Fruit fly (Drosophila melanogaster) whole organism, prepupa: ENCODE results near the gene CG5715.

ENCODE experiments used
- CG15336 ChIP-seq: fragments of 200-800 bp; sonication (Bioruptor generic); IDR thresholded peaks from 2 replicates; pipeline ENCODE4 v1.3.6; 2022; ENCODE audit warnings: missing biosample characterization, missing genetic modification characterization
- CG1621 ChIP-seq: fragments of 200-800 bp; sonication (Bioruptor generic); optimal IDR thresholded peaks from 3 replicates; lab custom pipeline; 2018; ENCODE audit warnings: missing biosample characterization, mild to moderate bottlenecking, missing genetic modification characterization
- CG3032 ChIP-seq: fragments of 200-800 bp; optimal IDR thresholded peaks from 2 replicates; lab custom pipeline; 2019; ENCODE audit warnings: missing biosample characterization, mild to moderate bottlenecking, missing genetic modification characterization, moderate library complexity
- CG31627 ChIP-seq: fragments of 200-800 bp; sonication (Bioruptor generic); optimal IDR thresholded peaks from 3 replicates; lab custom pipeline; 2016; ENCODE audit warnings: missing biosample characterization, missing genetic modification characterization
- CG6163 ChIP-seq: fragments of 200-800 bp; sonication (Bioruptor generic); IDR thresholded peaks from 3 replicates; pipeline ENCODE4 v1.3.6; 2022; ENCODE audit warnings: missing biosample characterization, missing genetic modification characterization
- CG6276 ChIP-seq: fragments of 200-800 bp; sonication (Bioruptor generic); optimal IDR thresholded peaks from 2 replicates; lab custom pipeline; 2017; ENCODE audit warnings: missing biosample characterization, mild to moderate bottlenecking, missing genetic modification characterization
- CG6808 ChIP-seq: fragments of 200-800 bp; sonication (Bioruptor generic); optimal IDR thresholded peaks from 3 replicates; lab custom pipeline; 2017; ENCODE audit warnings: missing biosample characterization, missing genetic modification characterization, mild to moderate bottlenecking, moderate library complexity, missing genetic modification reagents
- CG6854 ChIP-seq: fragments of 200-800 bp; sonication (Bioruptor generic); optimal IDR thresholded peaks from 2 replicates; lab custom pipeline; 2017; ENCODE audit warnings: missing biosample characterization, mild to moderate bottlenecking, missing genetic modification characterization
- CG8632 ChIP-seq: fragments of 200-800 bp; sonication (Bioruptor generic); optimal IDR thresholded peaks from 3 replicates; lab custom pipeline; 2016; ENCODE audit warnings: missing biosample characterization, missing genetic modification characterization
- CG9139 ChIP-seq: fragments of 200-800 bp; sonication (Bioruptor generic); optimal IDR thresholded peaks from 3 replicates; lab custom pipeline; 2017; ENCODE audit warnings: missing biosample characterization, mild to moderate bottlenecking, missing genetic modification characterization
- Eip78C ChIP-seq: fragments of 200-800 bp; sonication (Bioruptor generic); peaks from one replicate; lab custom pipeline; 2016; ENCODE audit warnings: missing biosample characterization, missing genetic modification characterization
- Hr39 ChIP-seq: fragments of 200-800 bp; sonication (Bioruptor generic); optimal IDR thresholded peaks from 2 replicates; lab custom pipeline; 2016; ENCODE audit warnings: missing biosample characterization, missing genetic modification characterization
- Hr4 ChIP-seq: fragments of 200-800 bp; sonication (Bioruptor generic); optimal IDR thresholded peaks from 3 replicates; lab custom pipeline; 2016; ENCODE audit warnings: missing biosample characterization, missing genetic modification characterization
- Lpt ChIP-seq: fragments of 200-800 bp; sonication (Bioruptor generic); optimal IDR thresholded peaks from 3 replicates; lab custom pipeline; 2016; ENCODE audit warnings: missing biosample characterization, missing genetic modification characterization
- Met ChIP-seq: fragments of 200-800 bp; sonication (Bioruptor generic); optimal IDR thresholded peaks from 3 replicates; lab custom pipeline; 2016; ENCODE audit warnings: missing biosample characterization, missing genetic modification characterization
- Sox102F ChIP-seq: fragments of 200-800 bp; sonication (Bioruptor generic); optimal IDR thresholded peaks from 2 replicates; lab custom pipeline; 2016; ENCODE audit warnings: missing biosample characterization, mild to moderate bottlenecking, missing genetic modification characterization
- Sox15 ChIP-seq: fragments of 200-800 bp; sonication (Bioruptor generic); optimal IDR thresholded peaks from 3 replicates; lab custom pipeline; 2016; ENCODE audit warnings: missing biosample characterization, missing genetic modification characterization
- achi ChIP-seq: fragments of 200-800 bp; sonication (Bioruptor generic); optimal IDR thresholded peaks from 3 replicates; lab custom pipeline; 2016; ENCODE audit warnings: missing biosample characterization, missing genetic modification characterization
- eg ChIP-seq: fragments of 200-800 bp; sonication (Bioruptor generic); IDR thresholded peaks from 3 replicates; pipeline ENCODE4 v1.3.6; 2022; ENCODE audit warnings: missing biosample characterization, missing genetic modification characterization
- fkh ChIP-seq: fragments of 200-800 bp; sonication (Bioruptor generic); optimal IDR thresholded peaks from 3 replicates; lab custom pipeline; 2017; ENCODE audit warnings: missing biosample characterization, mild to moderate bottlenecking, missing genetic modification characterization, moderate library complexity
- lz ChIP-seq: fragments of 200-800 bp; sonication (Bioruptor generic); optimal IDR thresholded peaks from 3 replicates; lab custom pipeline; 2016; ENCODE audit warnings: missing biosample characterization, missing genetic modification characterization
- net ChIP-seq: fragments of 200-800 bp; sonication (Bioruptor generic); optimal IDR thresholded peaks from 3 replicates; lab custom pipeline; 2016; ENCODE audit warnings: missing biosample characterization, missing genetic modification characterization
- svp ChIP-seq: fragments of 200-800 bp; sonication (Bioruptor generic); peaks from one replicate; lab custom pipeline; 2016; ENCODE audit warnings: missing biosample characterization, missing genetic modification characterization
- topi ChIP-seq: fragments of 200-800 bp; sonication (Bioruptor generic); optimal IDR thresholded peaks from 3 replicates; lab custom pipeline; 2016; ENCODE audit warnings: missing biosample characterization, missing genetic modification characterization
- vri ChIP-seq: fragments of 200-800 bp; sonication (Bioruptor generic); optimal IDR thresholded peaks from 3 replicates; lab custom pipeline; 2016; ENCODE audit warnings: missing biosample characterization, mild to moderate bottlenecking, missing genetic modification characterization

Gene CG5715

DNA sequence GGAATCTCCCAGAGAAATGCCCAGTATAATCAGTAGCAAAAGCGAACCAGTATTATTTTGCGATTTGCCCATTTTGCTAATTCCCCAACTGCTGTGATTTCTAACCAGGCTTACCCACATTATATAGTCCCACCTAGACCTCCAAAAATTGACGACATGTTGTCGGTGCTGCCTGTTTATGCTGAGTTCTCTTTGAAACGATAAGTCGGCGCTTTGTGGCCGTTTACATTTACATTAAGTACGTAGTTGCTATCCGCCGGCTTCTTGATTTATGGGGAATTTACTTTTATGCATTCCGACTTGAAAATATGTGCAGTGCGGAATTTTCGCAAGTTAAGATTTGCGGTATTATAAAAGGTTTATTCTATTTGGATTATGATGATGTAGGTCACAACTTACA, at the start of gene CG5715:
TSS of gene CG5715 (minus strand) at position 101 of the 400 bp plus-strand sequence.
- TF ChIP-seq CG8632 (GFP tag; lab: Kevin White, UChicago) (no peak), eg (GFP tag; lab: Robert Waterston, UW) (no peak)
- TF ChIP-seq, all 60 proteins: peak for 0

dm6 chr3R:24341251-24341650, 47.1 kb upstream of the CG5715 start, which contains the start of gene Ms:
Gene Ms (plus strand): TSS chr3R:24341551.
- TF ChIP-seq CG15336 (GFP tag; lab: Robert Waterston, UW) (no peak), Eip78C (GFP tag; lab: Kevin White, UChicago) (no peak), Lpt (GFP tag; lab: Kevin White, UChicago) (no peak), lz (no peak), Hr4 (GFP tag; lab: Kevin White, UChicago) (no peak), topi (GFP tag; lab: Kevin White, UChicago) (no peak), Hr39 (GFP tag; lab: Kevin White, UChicago) (no peak), CG6276 (GFP tag; lab: Kevin White, UChicago) (no peak), Sox15 (GFP tag; lab: Kevin White, UChicago) (no peak), fkh (no peak), net (GFP tag; lab: Kevin White, UChicago) (no peak), CG31627 (GFP tag; lab: Kevin White, UChicago) (no peak), Met (GFP tag; lab: Kevin White, UChicago) (no peak), CG9139 (no peak)

- TF ChIP-seq CG6854 (GFP tag; lab: Kevin White, UChicago) (no peak), CG31627 (GFP tag; lab: Kevin White, UChicago) (no peak), CG3032 (tag; lab: Kevin White, UChicago) (no peak), Sox102F (GFP tag; lab: Kevin White, UChicago) (no peak), lz (no peak), achi (no peak)
Measured at dm6 chr3R:24336622-24337021, 42.4 kb upstream of the CG5715 start, which contains the start of gene CG6432. Gene CG6432 (plus strand): TSS chr3R:24336922.

DNA sequence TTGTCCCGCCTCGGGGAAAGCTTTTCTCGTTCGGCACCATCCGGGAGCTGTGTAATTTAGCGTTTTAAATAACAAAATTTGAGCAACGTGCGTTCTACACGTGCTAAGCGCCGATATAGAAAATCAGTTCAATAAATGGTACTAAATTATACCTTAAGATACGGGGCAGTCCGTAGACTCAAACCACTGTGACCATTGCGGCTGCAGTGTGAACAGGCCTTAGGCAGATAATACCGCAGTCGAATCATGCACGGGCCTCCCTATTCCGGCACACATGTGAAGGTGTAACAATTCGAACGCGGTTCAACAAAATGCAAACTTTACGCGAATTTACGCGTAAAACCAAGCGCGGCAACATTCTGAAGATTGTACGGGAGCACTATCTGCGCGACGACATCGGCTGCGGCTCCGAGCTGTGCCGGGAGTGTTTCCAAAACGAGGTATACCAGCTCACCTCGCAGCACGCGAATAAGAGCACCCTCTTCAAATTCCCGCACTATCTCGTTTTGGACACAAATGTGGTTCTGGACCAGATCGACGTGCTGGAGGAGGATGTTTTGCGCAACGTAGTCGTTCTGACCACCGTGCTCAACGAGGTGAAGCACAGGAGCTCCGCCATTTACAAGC, 39.1 kb upstream of the CG5715 start, which contains the start of the genes Rrp5 and Dis3:
TSS of gene Rrp5 (minus strand) at position 135 of the 627 bp plus-strand sequence.
TSS of gene Dis3 (plus strand) at position 252 of the 627 bp plus-strand sequence.
- TF ChIP-seq CG6808 (GFP tag; lab: Kevin White, UChicago) (no peak), CG1621 (tag; lab: Kevin White, UChicago) (peak; percentile 93), eg (GFP tag; lab: Robert Waterston, UW) (0 out of 3 replicates have a peak, but pooled peaks have one; percentile 12)

- TF ChIP-seq CG6163, result 0 out of 3 replicates have a peak, but pooled peaks have one; percentile 17
- 0 out of 2 replicates have a peak, but pooled peaks have one; percentile 30 for TF ChIP-seq CG15336 (GFP tag; lab: Robert Waterston, UW)
- TF ChIP-seq svp, result no peak
Measured at dm6 chr3R:24320342-24320711, 26.1 kb upstream of the CG5715 start.

- TF ChIP-seq topi (GFP tag; lab: Kevin White, UChicago), result no peak
- TF ChIP-seq eg (GFP tag; lab: Robert Waterston, UW), result 0 out of 3 replicates have a peak, but pooled peaks have one; percentile 34
- no peak for TF ChIP-seq Hr39 (GFP tag; lab: Kevin White, UChicago)
- peak; percentile 31; the same call in 1 of the 3 replicates for TF ChIP-seq CG6163
- TF ChIP-seq CG6854 (GFP tag; lab: Kevin White, UChicago), result peak; percentile 7
- peak; percentile 87 for TF ChIP-seq vri (GFP tag; lab: Kevin White, UChicago)
Measured at dm6 chr3R:24319632-24320341, 25.6 kb upstream of the CG5715 start.

DNA sequence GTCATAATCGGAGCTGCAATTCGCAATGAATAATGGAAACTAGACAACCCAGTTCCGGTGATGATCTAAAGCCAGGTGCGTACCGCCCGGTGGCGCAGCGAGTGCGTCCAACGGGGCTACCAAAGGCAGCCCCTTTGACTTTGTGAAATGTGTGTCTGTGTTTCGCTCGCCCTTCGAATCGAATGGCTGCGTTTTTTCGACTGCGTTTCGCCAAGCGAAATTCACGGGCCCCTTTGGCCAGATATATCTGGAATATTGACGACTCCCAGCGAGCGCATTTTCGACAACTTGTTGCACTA, 24.8 kb upstream of the CG5715 start:
- no peak for TF ChIP-seq Sox15 (GFP tag; lab: Kevin White, UChicago)
